Worm (Caenorhabditis elegans) whole organism, L4/young adult: ENCODE results near the gene mrp-3.

Source experiments
- W03F9.2 ChIP-seq: fragments of 150-350 bp; optimal IDR thresholded peaks from 2 replicates; lab custom pipeline; 2014; ENCODE audit warnings: missing biosample characterization, missing genetic modification characterization
- dao-5 ChIP-seq: sonication (generic microtip); optimal IDR thresholded peaks from 2 replicates; lab custom pipeline; 2016; ENCODE audit warnings: missing genotype, missing genetic modification characterization, moderate library complexity, missing compliant biosample characterization
- him-1 ChIP-seq: sonication (generic microtip); optimal IDR thresholded peaks from 2 replicates; lab custom pipeline; 2016; ENCODE audit warnings: missing genotype, missing genetic modification reagents, missing genetic modification characterization, missing compliant biosample characterization

mrp-3 gene

DNA sequence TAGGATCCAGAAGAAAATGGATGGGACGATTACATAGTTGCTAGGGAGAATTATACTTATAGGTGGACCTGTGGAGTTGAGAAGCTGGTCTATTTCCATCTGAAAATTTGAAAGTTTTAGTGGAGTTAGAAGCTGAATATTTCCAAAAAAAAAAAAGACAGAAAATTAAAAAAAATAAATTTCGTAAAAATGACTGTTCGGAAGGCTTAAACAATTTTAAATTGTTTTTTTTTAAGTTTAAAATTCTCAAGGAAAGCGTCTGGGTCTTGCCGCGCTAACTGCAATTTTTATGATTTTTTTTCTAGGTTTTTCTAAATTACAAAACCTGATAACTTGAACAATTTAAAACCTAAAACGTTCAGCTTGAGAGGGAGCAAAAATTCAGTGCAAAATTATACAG, at the start of gene mrp-3:
Gene mrp-3 (minus strand): TSS at position 101 of the 400 bp plus-strand sequence.
- TF ChIP-seq dao-5 (tag; lab: Kevin White, UChicago) (no peak), W03F9.2 (tag; lab: Kevin White, UChicago) (no peak), him-1 (tag; lab: Kevin White, UChicago) (no peak)

DNA sequence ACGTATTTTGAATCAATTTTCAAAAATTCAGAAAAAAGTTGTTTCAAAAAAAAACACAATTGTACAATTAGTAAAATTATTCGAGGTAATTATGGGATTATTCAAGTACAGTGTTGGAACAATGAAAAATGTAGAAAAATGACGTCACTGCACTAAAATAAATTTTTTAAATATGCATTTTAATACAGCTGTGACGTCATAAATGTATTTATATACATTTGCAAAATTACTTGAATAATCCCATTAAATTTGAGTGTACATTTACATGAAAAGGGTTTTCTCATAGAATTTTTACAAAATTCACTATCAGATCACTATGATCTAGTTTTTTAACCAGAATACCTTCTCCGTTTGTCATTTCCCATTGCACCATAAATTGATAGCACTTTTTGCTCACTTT, 49.5 kb upstream of the mrp-3 start:
- TF ChIP-seq him-1 (tag; lab: Kevin White, UChicago) (no peak), dao-5 (tag; lab: Kevin White, UChicago) (no peak), W03F9.2 (tag; lab: Kevin White, UChicago) (no peak)

DNA sequence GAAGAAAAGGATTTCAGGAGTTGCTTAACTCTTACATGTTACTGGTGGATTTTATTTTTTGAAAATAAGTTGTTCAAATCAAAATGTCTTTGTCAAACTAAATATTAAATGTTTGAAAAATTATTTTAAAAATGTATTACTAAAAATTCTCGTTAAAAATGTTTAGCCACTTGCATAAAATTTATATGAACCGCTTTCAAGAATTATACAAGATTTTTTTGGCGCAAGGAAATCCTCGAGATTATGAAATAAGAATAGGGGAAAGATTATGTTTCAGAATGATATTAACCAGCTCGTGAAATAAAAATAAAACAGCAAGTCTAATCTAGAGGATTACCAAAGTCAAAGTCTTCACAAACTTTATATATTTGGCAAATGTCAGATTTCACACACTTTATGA, 44.2 kb upstream of the mrp-3 start:
- TF ChIP-seq him-1 (tag; lab: Kevin White, UChicago) (peak; percentile 69), dao-5 (tag; lab: Kevin White, UChicago) (no peak), W03F9.2 (tag; lab: Kevin White, UChicago) (no peak)

DNA sequence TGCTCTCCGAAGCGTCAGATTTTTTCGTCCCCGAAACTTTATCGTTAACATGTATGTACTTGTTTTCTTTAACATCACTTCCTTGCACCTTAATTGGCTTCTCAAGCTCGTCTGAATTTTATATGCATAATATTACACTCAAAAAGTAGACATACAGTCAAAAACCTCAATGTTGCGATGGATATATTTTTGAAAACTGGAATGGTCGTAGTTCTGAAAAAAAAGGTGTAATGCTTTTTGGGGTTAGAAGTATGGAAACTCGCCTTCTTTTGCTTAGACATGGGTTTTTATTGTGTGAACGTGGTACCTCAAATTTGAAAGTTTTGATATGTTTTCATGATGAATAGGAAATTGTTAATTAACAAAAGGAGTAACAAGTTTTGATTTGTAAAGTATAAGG, 43.5 kb upstream of the mrp-3 start, which contains the start of gene C09G1.2:
Gene C09G1.2 (minus strand): TSS at position 101 of the 400 bp plus-strand sequence.
- TF ChIP-seq dao-5 (tag; lab: Kevin White, UChicago) (no peak), W03F9.2 (tag; lab: Kevin White, UChicago) (no peak), him-1 (tag; lab: Kevin White, UChicago) (no peak)

DNA sequence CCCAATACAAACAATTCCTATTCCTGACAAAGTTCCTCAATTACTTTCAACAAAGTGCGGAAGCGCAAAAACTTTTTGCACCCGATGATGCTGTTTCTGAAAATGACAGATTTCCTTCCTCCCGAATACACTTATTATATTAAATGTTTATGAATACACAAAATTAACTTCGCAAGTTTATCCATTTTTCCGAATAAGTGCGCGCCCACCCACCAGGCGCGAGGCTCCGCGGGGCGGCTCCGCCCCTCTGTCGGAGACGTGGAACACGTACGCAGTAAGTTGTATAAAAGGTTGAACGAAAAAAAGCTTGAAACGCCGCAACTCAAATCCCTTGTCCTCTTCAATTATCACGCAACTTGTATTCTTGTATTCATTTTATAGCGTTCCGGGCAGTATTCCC, 19.6 kb upstream of the mrp-3 start, which contains the start of gene C09G1.5:
Gene C09G1.5 (plus strand): TSS at position 301 of the 400 bp plus-strand sequence.
- no peak for TF ChIP-seq him-1 (tag; lab: Kevin White, UChicago)
- no peak for TF ChIP-seq W03F9.2 (tag; lab: Kevin White, UChicago)
- no peak for TF ChIP-seq dao-5 (tag; lab: Kevin White, UChicago)

DNA sequence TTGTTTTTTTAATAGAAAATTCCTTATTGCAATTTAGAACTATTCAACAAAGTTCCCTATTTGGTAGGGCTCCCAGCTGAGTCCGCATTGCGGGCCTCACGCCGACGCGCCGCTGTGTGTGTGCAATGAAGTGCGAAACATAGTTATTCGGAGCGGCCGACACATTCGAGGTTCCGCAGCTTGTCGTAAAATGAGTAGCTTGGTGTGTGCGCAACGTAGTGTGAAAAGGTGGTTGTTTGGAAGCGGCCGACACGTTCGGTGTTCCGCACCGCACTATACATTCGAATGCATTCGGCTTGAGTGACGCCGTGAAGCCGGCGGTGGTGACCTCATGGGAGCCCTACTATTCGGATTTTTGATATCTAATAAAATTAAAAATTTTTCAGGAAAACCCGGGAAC, 14.5 kb upstream of the mrp-3 start:
- TF ChIP-seq W03F9.2 (tag; lab: Kevin White, UChicago) (no peak), him-1 (tag; lab: Kevin White, UChicago) (no peak), dao-5 (tag; lab: Kevin White, UChicago) (no peak)

DNA sequence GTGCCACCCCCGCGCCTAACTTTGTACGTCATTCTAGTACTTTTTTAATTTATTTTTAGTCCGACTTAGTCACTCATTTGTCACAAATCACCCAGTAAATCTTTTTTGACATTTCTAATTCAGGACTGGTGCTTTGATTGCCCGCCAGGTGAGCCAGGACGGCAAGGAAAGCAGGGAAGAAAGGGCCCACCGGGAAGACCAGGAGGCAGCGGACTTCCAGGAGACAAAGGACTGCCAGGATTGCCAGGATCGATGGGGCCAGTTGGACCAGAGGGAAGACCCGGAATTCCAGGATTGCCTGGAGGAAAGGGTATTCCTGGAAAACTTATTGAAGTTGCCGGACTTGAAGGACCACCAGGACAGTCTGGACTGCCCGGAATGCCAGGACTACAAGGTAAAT, 14.0 kb upstream of the mrp-3 start:
- TF ChIP-seq W03F9.2 (tag; lab: Kevin White, UChicago) (no peak), him-1 (tag; lab: Kevin White, UChicago) (no peak), dao-5 (tag; lab: Kevin White, UChicago) (no peak)

DNA sequence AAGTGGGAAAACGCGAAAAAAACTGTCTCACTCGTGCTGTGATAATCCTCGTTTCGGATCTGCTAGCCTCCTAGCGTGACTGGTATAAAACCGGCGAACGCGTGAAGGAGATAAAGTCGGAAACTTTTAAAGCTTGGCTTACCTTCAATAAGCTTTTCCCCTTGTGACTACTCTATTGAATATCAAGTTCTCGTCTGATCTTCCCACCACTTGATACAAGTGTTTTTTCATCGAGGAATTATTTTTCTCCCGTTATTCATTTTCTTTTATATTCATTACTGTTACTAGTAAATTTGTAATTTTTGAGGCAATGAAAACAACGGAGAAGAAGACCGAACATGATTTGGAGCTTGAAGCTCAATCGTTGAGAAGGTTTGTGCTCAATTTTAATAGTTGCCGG, 12.1 kb upstream of the mrp-3 start, which contains the start of gene col-186:
Gene col-186 (plus strand): TSS at position 301 of the 400 bp plus-strand sequence.
- TF ChIP-seq dao-5 (tag; lab: Kevin White, UChicago) (no peak), him-1 (tag; lab: Kevin White, UChicago) (no peak), W03F9.2 (tag; lab: Kevin White, UChicago) (no peak)

DNA sequence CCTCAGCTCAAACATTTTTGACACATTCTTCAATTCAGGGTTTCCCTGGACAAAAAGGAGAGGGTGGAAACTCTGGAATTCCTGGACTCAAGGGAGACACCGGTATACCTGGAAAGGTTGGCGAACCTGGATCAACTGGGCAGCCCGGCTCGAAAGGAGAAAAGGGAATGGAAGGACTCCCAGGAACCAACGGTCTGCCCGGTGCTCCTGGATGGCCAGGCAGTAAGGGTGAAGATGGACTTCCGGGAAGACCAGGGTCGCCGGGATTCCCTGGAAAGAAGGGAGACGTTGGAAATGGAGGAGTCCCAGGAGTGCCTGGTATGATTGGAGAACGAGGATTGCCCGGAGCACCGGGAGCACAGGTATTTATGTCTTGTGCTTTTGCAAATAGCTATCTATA, 6.7 kb upstream of the mrp-3 start:
- TF ChIP-seq him-1 (tag; lab: Kevin White, UChicago) = no peak
- no peak for TF ChIP-seq dao-5 (tag; lab: Kevin White, UChicago)
- no peak for TF ChIP-seq W03F9.2 (tag; lab: Kevin White, UChicago)

DNA sequence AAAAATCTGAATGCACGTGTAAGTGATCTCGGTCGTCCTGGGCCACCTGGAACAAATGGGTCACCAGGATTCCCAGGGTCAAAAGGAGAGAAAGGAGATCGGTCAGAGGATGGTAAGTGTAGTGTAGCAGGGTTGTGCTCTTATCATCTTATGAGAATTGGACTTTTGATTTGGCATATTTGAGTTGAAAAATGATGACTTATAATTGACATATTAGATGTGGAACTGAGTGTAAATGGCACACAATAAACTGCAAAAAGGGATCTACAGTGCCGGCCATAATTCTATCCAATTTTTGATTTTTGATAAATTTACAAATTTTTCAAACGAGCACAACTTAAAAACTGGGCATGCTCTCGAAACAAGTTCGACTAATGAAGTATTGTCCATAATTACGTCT, 5.1 kb upstream of the mrp-3 start:
- TF ChIP-seq him-1 (tag; lab: Kevin White, UChicago) (no peak), dao-5 (tag; lab: Kevin White, UChicago) (no peak), W03F9.2 (tag; lab: Kevin White, UChicago) (no peak)

DNA sequence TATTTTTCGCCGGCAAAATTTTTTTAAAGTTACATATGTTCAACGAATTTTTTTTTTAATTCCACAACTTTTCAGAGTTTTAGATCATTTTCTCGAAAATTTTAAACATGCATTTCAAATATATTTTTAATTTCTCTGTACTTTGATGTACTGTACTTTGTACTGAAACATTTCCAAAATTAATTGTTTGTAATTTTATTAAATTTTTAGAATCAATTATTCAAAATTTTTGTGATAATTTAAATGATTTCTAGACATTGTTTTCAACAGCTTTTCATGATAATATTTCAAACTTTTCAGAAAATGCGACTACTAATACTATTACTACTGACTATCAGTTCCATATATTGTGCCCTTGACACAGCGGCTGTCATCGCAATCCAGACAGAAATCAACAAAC, 4.6 kb upstream of the mrp-3 start, which contains the start of gene mec-5:
Gene mec-5 (plus strand): TSS at position 301 of the 400 bp plus-strand sequence.
- TF ChIP-seq dao-5 (tag; lab: Kevin White, UChicago) = no peak
- TF ChIP-seq him-1 (tag; lab: Kevin White, UChicago) = no peak
- no peak for TF ChIP-seq W03F9.2 (tag; lab: Kevin White, UChicago)

DNA sequence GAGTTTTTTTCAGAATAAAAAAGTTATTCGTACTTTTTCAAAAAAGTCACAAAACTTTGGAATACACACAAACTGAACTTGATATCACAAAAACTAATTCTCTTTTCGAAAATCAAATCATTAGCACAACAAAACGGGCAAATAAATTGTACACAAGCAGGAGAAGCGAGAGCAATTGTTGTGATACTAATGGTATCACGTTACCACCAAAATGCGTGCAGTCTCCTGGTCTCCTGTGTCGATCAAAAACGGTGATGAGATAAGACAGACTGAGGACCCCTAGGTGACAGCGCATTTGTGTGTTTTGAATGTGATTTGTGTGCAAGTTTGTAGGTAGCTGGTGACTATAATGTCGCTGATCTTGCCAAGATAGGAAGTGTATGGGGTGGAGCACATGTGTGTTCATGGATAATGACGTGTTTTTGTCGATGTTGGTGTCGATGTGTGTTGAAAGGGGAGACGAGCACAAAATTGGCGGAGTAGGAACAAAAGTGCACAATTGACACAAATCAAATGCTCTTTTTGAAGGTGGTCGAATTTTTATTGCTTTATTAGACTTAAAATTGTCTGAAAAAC, 723 bp upstream of the mrp-3 start:
- TF ChIP-seq W03F9.2 (tag; lab: Kevin White, UChicago) (no peak), dao-5 (tag; lab: Kevin White, UChicago) (no peak), him-1 (tag; lab: Kevin White, UChicago) (no peak)

DNA sequence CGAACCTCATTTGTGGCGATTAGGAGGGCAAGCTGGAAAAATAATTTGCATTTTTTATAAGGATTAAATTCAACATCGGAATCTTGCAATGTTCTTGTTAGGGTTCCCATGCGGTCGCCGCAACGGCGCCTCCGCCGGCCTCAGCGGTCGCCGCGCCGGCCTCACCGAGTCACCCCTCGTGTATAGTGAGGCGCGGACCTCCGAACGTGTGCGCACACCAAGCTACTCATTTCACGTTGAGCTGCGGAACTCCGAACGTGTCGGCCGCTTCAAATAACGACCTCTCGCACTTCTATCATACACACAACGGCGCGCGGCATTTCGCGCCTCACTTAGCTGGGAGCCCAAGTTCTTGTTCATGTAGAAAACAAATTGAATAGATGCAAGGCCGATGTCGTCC, 1.3 kb downstream of the mrp-3 start:
- TF ChIP-seq him-1 (tag; lab: Kevin White, UChicago) = no peak
- TF ChIP-seq dao-5 (tag; lab: Kevin White, UChicago) = no peak
- TF ChIP-seq W03F9.2 (tag; lab: Kevin White, UChicago) = no peak

DNA sequence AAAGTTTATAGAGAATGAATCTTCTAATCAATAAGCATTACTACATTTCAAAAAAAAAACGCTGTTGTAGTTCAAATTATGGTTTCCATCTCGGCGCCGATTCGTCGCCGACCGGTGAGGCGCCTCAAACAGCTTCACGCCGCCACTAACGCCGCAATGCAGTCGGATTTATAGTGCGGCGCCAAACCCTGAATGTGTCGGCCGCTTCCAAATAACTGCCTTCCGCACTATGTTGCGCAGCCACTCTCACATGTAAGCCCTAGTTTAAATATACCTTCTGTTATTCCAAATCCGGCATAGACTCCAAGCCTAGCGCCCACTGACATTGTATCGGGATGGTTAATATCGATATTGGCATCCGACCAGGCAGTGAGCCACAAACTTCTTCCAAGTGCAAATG, 6.3 kb downstream of the mrp-3 start:
- TF ChIP-seq dao-5 (tag; lab: Kevin White, UChicago) (no peak), W03F9.2 (tag; lab: Kevin White, UChicago) (no peak), him-1 (tag; lab: Kevin White, UChicago) (no peak)
